Fruit fly (Drosophila melanogaster): ENCODE results near the gene GluRIIE.

DNA sequence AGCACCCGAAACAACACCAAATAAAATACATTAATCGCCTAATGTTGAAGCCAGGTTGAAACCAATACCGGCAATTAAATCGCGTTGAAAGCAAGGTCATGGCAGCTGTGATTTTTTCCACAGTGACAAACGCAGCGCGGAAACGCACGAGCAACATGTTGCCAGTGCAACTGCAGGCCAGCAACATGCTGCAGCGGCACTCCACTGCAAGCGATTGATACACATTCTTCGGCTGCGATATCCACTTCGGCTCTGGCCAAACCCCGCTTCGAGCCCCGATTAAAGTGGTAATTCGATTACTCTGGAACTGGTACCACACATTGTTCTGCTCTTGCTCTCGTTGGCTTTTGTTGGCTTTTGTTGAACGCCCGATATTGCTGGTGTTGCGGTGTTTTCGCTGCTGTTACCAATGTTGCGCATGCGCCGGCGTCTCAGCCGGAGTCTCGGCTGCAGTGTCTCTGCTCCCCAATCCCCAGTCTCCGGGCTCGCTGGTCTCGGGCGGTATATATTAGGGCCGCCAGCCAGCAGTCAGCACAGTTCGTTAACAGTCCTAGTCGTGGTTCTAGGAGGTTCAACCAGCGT lies 20.6 kb upstream of the GluRIIE start, which contains the start of gene Cpr92F:
- TF ChIP-seq CG7101 (tag; optimal IDR thresholded peaks at IDR 0.05) (no peak), cic (GFP tag; optimal IDR thresholded peaks at IDR 0.05) (no peak), Clk (GFP tag; optimal IDR thresholded peaks at IDR 0.05) (no peak), kay (GFP tag; ENCODE audit: borderline replicate concordance) (no peak), tj (GFP tag; optimal IDR thresholded peaks at IDR 0.05) (no peak), ovo (GFP tag; optimal IDR thresholded peaks at IDR 0.05) (no peak), toe (GFP tag; optimal IDR thresholded peaks at IDR 0.05) (no peak), CG1620 (GFP tag; optimal IDR thresholded peaks at IDR 0.05) (no peak)
